Fruit fly (Drosophila melanogaster): ENCODE measurements around the gene CG9705.

CG9705 gene

dm6 chr3L:16782218-16782763 is 2.4 kb downstream of the CG9705 start (continued):
- TF ChIP-seq Stat92E (GFP tag; optimal IDR thresholded peaks at IDR 0.05) (no peak), crp (GFP tag; optimal IDR thresholded peaks at IDR 0.05) (peak in 1 of 2 experiments; percentile 12), stc (GFP tag; IDR thresholded peaks at IDR 0.05) (peak; percentile 76), ewg (GFP tag; optimal IDR thresholded peaks at IDR 0.05) (peak; percentile 62), Ravus (GFP tag; IDR thresholded peaks at IDR 0.05) (peak; percentile 8; the same call in 1 of the 2 replicates), CoRest (tag; optimal IDR thresholded peaks at IDR 0.05) (peak; percentile 67), ac (GFP tag; optimal IDR thresholded peaks at IDR 0.05) (peak; percentile 5), tio (GFP tag; optimal IDR thresholded peaks at IDR 0.05) (no peak), CG11093 (GFP tag; IDR thresholded peaks at IDR 0.05) (peak; percentile 64; the same call in 1 of the 3 replicates), Nf-YA (GFP tag; IDR thresholded peaks at IDR 0.05) (peak; percentile 85), CG16863 (GFP tag; optimal IDR thresholded peaks at IDR 0.05) (peak; percentile 64), H15 (GFP tag; IDR thresholded peaks at IDR 0.05) (peak; percentile 62), Optix (GFP tag; IDR thresholded peaks at IDR 0.05) (no peak; the same call in 2 of the 3 replicates), croc (GFP tag; conservative IDR thresholded peaks at IDR 0.05) (peak; percentile 58; the same call in 2 of the 3 replicates), Sox100B (GFP tag; optimal IDR thresholded peaks at IDR 0.05) (no peak), CG1647 (GFP tag; optimal IDR thresholded peaks at IDR 0.05) (peak; percentile 24), sd (tag; optimal IDR thresholded peaks at IDR 0.05) (no peak), Atf6 (GFP tag; IDR thresholded peaks at IDR 0.05) (no peak), vvl (GFP tag; IDR thresholded peaks at IDR 0.05) (peak; percentile 87), Taf1 (GFP tag; IDR thresholded peaks at IDR 0.05) (peak; percentile 38; the same call in 1 of the 2 replicates), Fer1 (GFP tag; optimal IDR thresholded peaks at IDR 0.05) (peak; percentile 69), gem (tag; optimal IDR thresholded peaks at IDR 0.05) (peak; percentile 87), bigmax (GFP tag; optimal IDR thresholded peaks at IDR 0.05) (no peak), ERR (GFP tag; optimal IDR thresholded peaks at IDR 0.05) (peak; percentile 65), hkb (optimal IDR thresholded peaks at IDR 0.05) (no peak), hkb (GFP tag; IDR thresholded peaks at IDR 0.05) (peak; percentile 86), CG18764 (GFP tag; optimal IDR thresholded peaks at IDR 0.05) (peak; percentile 54), CG34422 (GFP tag; IDR thresholded peaks at IDR 0.05) (peak; percentile 59; the same call in 2 of the 3 replicates), CG7839 (tag; optimal IDR thresholded peaks at IDR 0.05) (peak; percentile 83), Gug (GFP tag; IDR thresholded peaks at IDR 0.05) (peak; percentile 67; the same call in 3 of the 4 replicates), pan (optimal IDR thresholded peaks at IDR 0.05) (no peak), pan (GFP tag; optimal IDR thresholded peaks at IDR 0.05 in 1 of 2, IDR thresholded peaks at IDR 0.05 in 1 of 2) (peak in 1 of 2 experiments; percentile 81), mld (GFP tag; IDR thresholded peaks at IDR 0.05; ENCODE audit: partially characterized antibody) (no peak), fru (optimal IDR thresholded peaks at IDR 0.05) (no peak), twi (tag; optimal IDR thresholded peaks at IDR 0.05) (no peak), CG8924 (tag; optimal IDR thresholded peaks at IDR 0.05) (peak; percentile 77), Dek (tag; optimal IDR thresholded peaks at IDR 0.05) (peak; percentile 54), nmo (GFP tag; optimal IDR thresholded peaks at IDR 0.05) (peak; percentile 79), chinmo (GFP tag; IDR thresholded peaks at IDR 0.05; ENCODE audit: partially characterized antibody) (no peak), p53 (GFP tag; optimal IDR thresholded peaks at IDR 0.05) (no peak), CG11398 (GFP tag; optimal IDR thresholded peaks at IDR 0.05) (peak; percentile 1), D (optimal IDR thresholded peaks at IDR 0.05) (no peak), D (GFP tag; optimal IDR thresholded peaks at IDR 0.05) (peak; percentile 82), ttk (GFP tag; IDR thresholded peaks at IDR 0.05) (peak; percentile 72), HLH3B (GFP tag; IDR thresholded peaks at IDR 0.05) (peak; percentile 81), Blimp-1 (GFP tag; optimal IDR thresholded peaks at IDR 0.05) (no peak), luna (GFP tag; optimal IDR thresholded peaks at IDR 0.05) (no peak), sim (GFP tag; IDR thresholded peaks at IDR 0.05) (peak; percentile 21; the same call in 1 of the 2 replicates), CG2889 (GFP tag; IDR thresholded peaks at IDR 0.05) (0 out of 3 replicates have a peak, but pooled peaks have one; percentile 20), pho (GFP tag; optimal IDR thresholded peaks at IDR 0.05) (peak; percentile 50), Scr (GFP tag; IDR thresholded peaks at IDR 0.05; ENCODE audit: partially characterized antibody) (no peak)

Data from whole organism, embryonic.